Fruit fly (Drosophila melanogaster): Measurements from ENCODE around the gene CG14722.

Gene CG14722

dm6 chr3R:11760669-11761387, 19.1 kb downstream of the CG14722 start:
- TF ChIP-seq Ravus (GFP tag; IDR thresholded peaks at IDR 0.05) (no peak), CG10462 (GFP tag; optimal IDR thresholded peaks at IDR 0.05) (peak; percentile 100), lola (GFP tag; optimal IDR thresholded peaks at IDR 0.05) (peak in 1 of 3 experiments; percentile 100), CG12104 (GFP tag; optimal IDR thresholded peaks at IDR 0.05) (peak; percentile 100), tap (tag; optimal IDR thresholded peaks at IDR 0.05) (peak; percentile 100), sens-2 (GFP tag; IDR thresholded peaks at IDR 0.05) (no peak), CG16779 (GFP tag; IDR thresholded peaks at IDR 0.05) (no peak), NfI (GFP tag; optimal IDR thresholded peaks at IDR 0.05) (peak; percentile 100), MESR4 (GFP tag; optimal IDR thresholded peaks at IDR 0.05) (peak; percentile 97), CG10565 (GFP tag; optimal IDR thresholded peaks at IDR 0.05) (peak; percentile 99), ara (GFP tag; IDR thresholded peaks at IDR 0.05) (no peak), CG3726 (GFP tag; IDR thresholded peaks at IDR 0.05) (no peak), hth (optimal IDR thresholded peaks at IDR 0.05) (no peak), usp (GFP tag; optimal IDR thresholded peaks at IDR 0.05) (no peak), crol (GFP tag; IDR thresholded peaks at IDR 0.05) (no peak), CG12071 (GFP tag; optimal IDR thresholded peaks at IDR 0.05) (peak; percentile 100), ken (GFP tag; IDR thresholded peaks at IDR 0.05) (no peak), corto (GFP tag; optimal IDR thresholded peaks at IDR 0.05) (peak; percentile 100), odd (GFP tag; optimal IDR thresholded peaks at IDR 0.05) (peak; percentile 100), Nf-YB (GFP tag; optimal IDR thresholded peaks at IDR 0.05) (peak; percentile 93), ash1 (GFP tag; optimal IDR thresholded peaks at IDR 0.05) (peak; percentile 99), D19B (GFP tag; optimal IDR thresholded peaks at IDR 0.05) (peak; percentile 98), CG34376 (GFP tag; optimal IDR thresholded peaks at IDR 0.05) (peak; percentile 100), CG32772 (GFP tag; IDR thresholded peaks at IDR 0.05) (no peak), jigr1 (GFP tag; IDR thresholded peaks at IDR 0.05) (no peak), Myb (GFP tag; optimal IDR thresholded peaks at IDR 0.05) (peak; percentile 98), Ssrp (tag; optimal IDR thresholded peaks at IDR 0.05) (peak; percentile 100), CG4854 (GFP tag; optimal IDR thresholded peaks at IDR 0.05) (peak; percentile 100), Hand (GFP tag; optimal IDR thresholded peaks at IDR 0.05) (peak; percentile 100), hb (GFP tag; IDR thresholded peaks at IDR 0.05; ENCODE audit: partially characterized antibody) (no peak), CG7745 (tag; optimal IDR thresholded peaks at IDR 0.05) (peak; percentile 96), Hr51 (GFP tag; optimal IDR thresholded peaks at IDR 0.05) (peak; percentile 100), CG8478 (optimal IDR thresholded peaks at IDR 0.05) (peak; percentile 56), CG8924 (tag; optimal IDR thresholded peaks at IDR 0.05) (peak; percentile 100), CG7357 (GFP tag; IDR thresholded peaks at IDR 0.05) (peak; percentile 98), unc-4 (GFP tag; IDR thresholded peaks at IDR 0.05; ENCODE audit: partially characterized antibody) (no peak), vvl (GFP tag; IDR thresholded peaks at IDR 0.05) (no peak), amos (GFP tag; IDR thresholded peaks at IDR 0.05; ENCODE audit: partially characterized antibody) (no peak), CG8359 (GFP tag; optimal IDR thresholded peaks at IDR 0.05; ENCODE audit: borderline replicate concordance) (peak; percentile 96), trh (GFP tag; optimal IDR thresholded peaks at IDR 0.05) (peak; percentile 99), dimm (GFP tag; IDR thresholded peaks at IDR 0.05) (no peak), Atf6 (GFP tag; IDR thresholded peaks at IDR 0.05) (no peak), CG17912 (GFP tag; optimal IDR thresholded peaks at IDR 0.05) (peak; percentile 99), CG5953 (GFP tag; IDR thresholded peaks at IDR 0.05) (no peak), yki (optimal IDR thresholded peaks at IDR 0.05) (peak; percentile 69), oc (tag; optimal IDR thresholded peaks at IDR 0.05) (peak; percentile 100), Side (GFP tag; optimal IDR thresholded peaks at IDR 0.05) (peak; percentile 100), al (GFP tag; IDR thresholded peaks at IDR 0.05) (no peak), CrebB (tag; optimal IDR thresholded peaks at IDR 0.05) (peak; percentile 100), Lpt (GFP tag; optimal IDR thresholded peaks at IDR 0.05) (no peak)
